Worm (Caenorhabditis elegans): ENCODE results near the gene tmem-231.

tmem-231 gene

ce11 chrIV:8378280-8378679 lies 48.3 kb upstream of the tmem-231 start:
- no peak for TF ChIP-seq lsy-27 (tag; optimal IDR thresholded peaks at IDR 0.05; ENCODE audit: borderline replicate concordance, insufficient read depth)
- no peak for TF ChIP-seq lsl-1 (GFP tag; optimal IDR thresholded peaks at IDR 0.05)
- no peak for TF ChIP-seq athp-1 (tag; optimal IDR thresholded peaks at IDR 0.05)
- no peak for TF ChIP-seq unc-62 (GFP tag; optimal IDR thresholded peaks at IDR 0.05)
- TF ChIP-seq lin-26 (GFP tag; IDR thresholded peaks at IDR 0.05): peak; percentile 51; the same call in 1 of the 2 replicates
- no peak for TF ChIP-seq mxl-1 (tag; optimal IDR thresholded peaks at IDR 0.05)
- TF ChIP-seq lag-1 (GFP tag; IDR thresholded peaks at IDR 0.05): no peak
- TF ChIP-seq snpc-1.1 (tag; optimal IDR thresholded peaks at IDR 0.05; ENCODE audit: insufficient read depth): no peak
- TF ChIP-seq snpc-3.4 (tag; optimal IDR thresholded peaks at IDR 0.05): no peak
- TF ChIP-seq ceh-58 (GFP tag; IDR thresholded peaks at IDR 0.05): 0 out of 2 replicates have a peak, but pooled peaks have one; percentile 80
- 0 out of 2 replicates have a peak, but pooled peaks have one; percentile 12 for TF ChIP-seq nhr-120 (GFP tag; IDR thresholded peaks at IDR 0.05)

- TF ChIP-seq F37B4.10 (GFP tag; IDR thresholded peaks at IDR 0.05) (no peak), attf-5 (GFP tag; optimal IDR thresholded peaks at IDR 0.05) (peak; percentile 75), F52B5.7 (tag; optimal IDR thresholded peaks at IDR 0.05) (no peak), snpc-4 (GFP tag; optimal IDR thresholded peaks at IDR 0.05) (no peak), snpc-4 (tag; optimal IDR thresholded peaks at IDR 0.05) (peak in 2 of 4 experiments; percentile 53 to 80), B0336.3 (GFP tag; IDR thresholded peaks at IDR 0.05) (no peak), repo-1 (tag; optimal IDR thresholded peaks at IDR 0.05) (no peak), snpc-3.4 (tag; optimal IDR thresholded peaks at IDR 0.05) (no peak), ceh-91 (GFP tag; IDR thresholded peaks at IDR 0.05) (no peak), B0261.1 (tag; optimal IDR thresholded peaks at IDR 0.05) (no peak), rcor-1 (GFP tag; IDR thresholded peaks at IDR 0.05) (peak; percentile 51; the same call in 1 of the 2 replicates), egrh-3 (GFP tag; IDR thresholded peaks at IDR 0.05) (no peak; the same call in 1 of the 2 replicates), nfyb-1 (GFP tag; IDR thresholded peaks at IDR 0.05) (0 out of 2 replicates have a peak, but pooled peaks have one; percentile 49), Y53G8AR.9 (GFP tag; conservative IDR thresholded peaks at IDR 0.05) (no peak), ama-1 (optimal IDR thresholded peaks at IDR 0.05) (no peak), ama-1 (GFP tag; optimal IDR thresholded peaks at IDR 0.05) (no peak), cebp-1 (GFP tag; IDR thresholded peaks at IDR 0.05) (peak; percentile 63; the same call in 1 of the 2 replicates), cebp-1 (tag; optimal IDR thresholded peaks at IDR 0.05) (peak; percentile 75), ceh-27 (GFP tag; optimal IDR thresholded peaks at IDR 0.05) (peak; percentile 55), ztf-6 (GFP tag; IDR thresholded peaks at IDR 0.05) (no peak), nhr-90 (tag; optimal IDR thresholded peaks at IDR 0.05) (no peak), unc-130 (GFP tag; optimal IDR thresholded peaks at IDR 0.05) (no peak), hmg-1.2 (GFP tag; IDR thresholded peaks at IDR 0.05) (peak; percentile 34; the same call in 1 of the 2 replicates), lin-40 (tag; optimal IDR thresholded peaks at IDR 0.05) (peak; percentile 37), Y79H2A.3 (GFP tag; conservative IDR thresholded peaks at IDR 0.05) (no peak), snpc-1.1 (tag; optimal IDR thresholded peaks at IDR 0.05; ENCODE audit: insufficient read depth) (no peak), zim-3 (tag; optimal IDR thresholded peaks at IDR 0.05) (no peak), Y95B8A.8 (GFP tag; IDR thresholded peaks at IDR 0.05) (no peak), akir-1 (GFP tag; optimal IDR thresholded peaks at IDR 0.05) (no peak), F10E7.11 (tag; optimal IDR thresholded peaks at IDR 0.05) (no peak), ztf-3 (GFP tag; optimal IDR thresholded peaks at IDR 0.05) (no peak), madf-3 (GFP tag; IDR thresholded peaks at IDR 0.05) (no peak), mel-28 (tag; optimal IDR thresholded peaks at IDR 0.05; ENCODE audit: borderline replicate concordance) (no peak), bed-1 (GFP tag; IDR thresholded peaks at IDR 0.05) (no peak), let-607 (tag; optimal IDR thresholded peaks at IDR 0.05) (no peak), Y67H2A.10 (GFP tag; conservative IDR thresholded peaks at IDR 0.05) (no peak), him-1 (tag; optimal IDR thresholded peaks at IDR 0.05) (no peak), xnd-1 (tag; optimal IDR thresholded peaks at IDR 0.05) (no peak), lsl-1 (GFP tag; optimal IDR thresholded peaks at IDR 0.05) (peak; percentile 28)
Observed at ce11 chrIV:8379278-8379677, 47.3 kb upstream of the tmem-231 start, which contains the start of gene nap-1. nap-1 (minus strand) TSS chrIV:8379319.

Measured in whole organism, young adult.